Fruit fly (Drosophila melanogaster) whole organism, wandering third instar larva: Measurements from ENCODE around the gene CG7634.

Experiments used
- CG9705 ChIP-seq: fragments of 200-800 bp; sonication (Bioruptor generic); optimal IDR thresholded peaks from 2 replicates; lab custom pipeline; 2018; ENCODE audit warnings: missing biosample characterization, mild to moderate bottlenecking, missing genetic modification characterization
- CrebA ChIP-seq: fragments of 200-800 bp; sonication (Bioruptor generic); optimal IDR thresholded peaks from 2 replicates; lab custom pipeline; 2016; ENCODE audit warnings: missing biosample characterization, mild to moderate bottlenecking, missing genetic modification characterization, borderline replicate concordance
- HLH106 ChIP-seq: fragments of 200-800 bp; optimal IDR thresholded peaks from 3 replicates; lab custom pipeline; 2019; ENCODE audit warnings: missing biosample characterization, mild to moderate bottlenecking, missing genetic modification characterization, moderate library complexity
- Hr78 ChIP-seq: fragments of >200 bp; optimal IDR thresholded peaks from 2 replicates; lab custom pipeline; 2017; ENCODE audit warnings: missing biosample characterization, missing genetic modification characterization
- Myc ChIP-seq: fragments of >200 bp; optimal IDR thresholded peaks from 2 replicates; lab custom pipeline; 2017
- OdsH ChIP-seq: fragments of 200-800 bp; sonication (Bioruptor generic); optimal IDR thresholded peaks from 2 replicates; lab custom pipeline; 2016; ENCODE audit warnings: missing biosample characterization, mild to moderate bottlenecking, missing genetic modification characterization
- Sp1 ChIP-seq: fragments of 200-800 bp; sonication (Bioruptor generic); optimal IDR thresholded peaks from 3 replicates; lab custom pipeline; 2019; ENCODE audit warnings: missing biosample characterization, mild to moderate bottlenecking, missing genetic modification characterization, moderate library complexity
- dl ChIP-seq, 2 experiments: fragments of 175-275, 200-275 bp in 1 of 2; fragments of 200-275 bp in 1 of 2; sonication (Bioruptor generic); optimal IDR thresholded peaks; lab custom pipeline; 2018; ENCODE audit warnings: mild to moderate bottlenecking in 2 of 2, missing biosample characterization in 2 of 2, missing genetic modification characterization in 2 of 2, moderate library complexity in 2 of 2; ENCODE audit not compliant: partially characterized antibody in 2 of 2, insufficient read depth in 1 of 2
- lola ChIP-seq: fragments of >200 bp; optimal IDR thresholded peaks from 2 replicates; lab custom pipeline; 2017; ENCODE audit warnings: missing biosample characterization, missing genetic modification characterization
- psq ChIP-seq: fragments of 200-800 bp; sonication (Bioruptor generic); optimal IDR thresholded peaks from 3 replicates; lab custom pipeline; 2017; ENCODE audit warnings: missing biosample characterization, mild to moderate bottlenecking, missing genetic modification characterization, moderate library complexity

DNA sequence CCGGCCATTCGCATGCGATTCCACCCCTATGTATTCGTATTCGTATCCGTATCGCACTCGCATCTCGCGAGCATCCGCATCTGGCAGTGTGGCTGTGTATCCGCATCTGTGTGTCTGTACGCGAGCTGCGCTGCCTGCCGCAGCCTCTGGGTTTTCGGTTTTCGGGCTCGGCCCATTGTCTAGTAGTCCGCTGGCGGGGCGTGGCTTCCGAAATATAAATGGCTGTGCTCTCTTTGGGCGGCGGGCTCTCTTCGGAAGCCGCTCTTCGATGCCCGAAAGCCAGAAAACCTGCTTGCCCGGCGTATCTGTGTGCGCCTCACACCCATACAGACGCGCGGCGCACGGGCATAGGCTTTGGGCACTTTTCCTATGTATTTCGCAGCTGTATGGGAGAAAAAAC is 33.1 kb downstream of the CG7634 start:
- TF ChIP-seq Sp1 (GFP tag; lab: Kevin White, UChicago), result no peak
- TF ChIP-seq psq (GFP tag; lab: Kevin White, UChicago), result no peak
- TF ChIP-seq HLH106 (tag; lab: Kevin White, UChicago), result no peak
- no peak for TF ChIP-seq lola (GFP tag; lab: Kevin White, UChicago)
- TF ChIP-seq Myc (lab: Kevin White, UChicago), result no peak
- TF ChIP-seq CG9705 (GFP tag; lab: Kevin White, UChicago), result no peak
- TF ChIP-seq Hr78, result no peak
- no peak for TF ChIP-seq dl (GFP tag; optimal IDR thresholded peaks at IDR 0.05; lab: Kevin White, UChicago; ENCODE audit: insufficient read depth in 1 of 2, partially characterized antibody in 2 of 2)
- TF ChIP-seq OdsH (GFP tag; lab: Kevin White, UChicago), result no peak
- no peak for TF ChIP-seq CrebA (GFP tag; lab: Kevin White, UChicago)
